Worm (Caenorhabditis elegans) whole organism, L3 larva: ENCODE measurements around the gene spe-45.

Experiments used
- daf-12 ChIP-seq: fragments of 150-350 bp; optimal IDR thresholded peaks from 2 replicates; lab custom pipeline; 2014; ENCODE audit warnings: missing biosample characterization, missing genetic modification reagents, missing genetic modification characterization
- egl-27 ChIP-seq: sonication (generic microtip); optimal IDR thresholded peaks from 4 replicates; lab custom pipeline; 2017; ENCODE audit warnings: missing biosample characterization, missing genetic modification reagents, missing genetic modification characterization
- fkh-10 ChIP-seq: sonication (generic microtip); optimal IDR thresholded peaks from 2 replicates; lab custom pipeline; 2017; ENCODE audit warnings: missing biosample characterization, missing genetic modification reagents, missing genetic modification characterization
- nhr-28 ChIP-seq: fragments of 150-350 bp; optimal IDR thresholded peaks from 2 replicates; lab custom pipeline; 2014; ENCODE audit warnings: missing biosample characterization, missing genetic modification characterization
- nhr-77 ChIP-seq: fragments of 150-350 bp; optimal IDR thresholded peaks from 2 replicates; lab custom pipeline; 2014; ENCODE audit warnings: missing biosample characterization, missing genetic modification characterization
- snpc-4 ChIP-seq: fragments of 150-350 bp; optimal IDR thresholded peaks from 2 replicates; lab custom pipeline; 2014; ENCODE audit warnings: missing biosample characterization, missing genetic modification characterization
- unc-39 ChIP-seq: sonication (generic microtip); optimal IDR thresholded peaks from 4 replicates; lab custom pipeline; 2017; ENCODE audit warnings: missing biosample characterization, missing genetic modification characterization
- unc-62 ChIP-seq: fragments of 150-350 bp; sonication (generic microtip); optimal IDR thresholded peaks from 4 replicates; lab custom pipeline; 2014; ENCODE audit warnings: missing biosample characterization, missing genetic modification reagents, missing genetic modification characterization
- ztf-11 ChIP-seq: fragments of 150-350 bp; optimal IDR thresholded peaks from 2 replicates; lab custom pipeline; 2014; ENCODE audit warnings: missing biosample characterization, missing genetic modification characterization

ce11 chrIV:12350235-12350634, 39.7 kb downstream of the spe-45 start:
- no peak for TF ChIP-seq unc-62 (GFP tag; lab: Kevin White, UChicago)
- TF ChIP-seq fkh-10 (GFP tag; lab: Kevin White, UChicago) = peak; percentile 88
- no peak for TF ChIP-seq egl-27 (tag; lab: Kevin White, UChicago)
- TF ChIP-seq nhr-28 (tag; lab: Kevin White, UChicago) = no peak
- TF ChIP-seq daf-12 (tag; lab: Kevin White, UChicago) = no peak
- TF ChIP-seq unc-39 (tag; lab: Kevin White, UChicago) = no peak
- TF ChIP-seq ztf-11 (tag; lab: Kevin White, UChicago) = no peak
- no peak for TF ChIP-seq nhr-77 (tag; lab: Kevin White, UChicago)
- TF ChIP-seq snpc-4 (tag; lab: Kevin White, UChicago) = no peak
